Fruit fly (Drosophila melanogaster) whole organism, embryonic: ENCODE results near the gene CG7879.

Experiments
- Abd-B ChIP-seq: fragments of 200-800 bp; sonication (Bioruptor generic); optimal IDR thresholded peaks from 2 replicates; lab custom pipeline; 2018; ENCODE audit warnings: missing biosample characterization, mild to moderate bottlenecking, missing genetic modification characterization, moderate library complexity
- Bdp1 ChIP-seq: fragments of 200-800 bp; sonication (Bioruptor generic); optimal IDR thresholded peaks from 3 replicates; lab custom pipeline; 2016; ENCODE audit warnings: missing biosample characterization, missing genetic modification characterization
- Bteb2 ChIP-seq: fragments of 200-800 bp; sonication (Bioruptor generic); optimal IDR thresholded peaks from 2 replicates; lab custom pipeline; 2016; ENCODE audit warnings: missing biosample characterization, missing genetic modification characterization
- CG10274 ChIP-seq: fragments of 200-800 bp; sonication (Bioruptor generic); optimal IDR thresholded peaks from 3 replicates; lab custom pipeline; 2017; ENCODE audit warnings: missing biosample characterization, mild to moderate bottlenecking, missing genetic modification characterization
- CG11085 ChIP-seq: fragments of 200-800 bp; sonication (Bioruptor generic); IDR thresholded peaks from 2 replicates; pipeline ENCODE4 v1.3.6; 2022; ENCODE audit warnings: missing biosample characterization, missing genetic modification characterization
- CG11398 ChIP-seq: fragments of 200-800 bp; sonication (Bioruptor generic); optimal IDR thresholded peaks from 2 replicates; lab custom pipeline; 2016; ENCODE audit warnings: missing biosample characterization, missing genetic modification characterization
- CG11695 ChIP-seq: fragments of 200-800 bp; sonication (Bioruptor generic); IDR thresholded peaks from 3 replicates; pipeline ENCODE4 v1.3.6; 2022; ENCODE audit warnings: missing biosample characterization, missing genetic modification characterization
- CG12942 ChIP-seq: fragments of 200-800 bp; sonication (Bioruptor generic); optimal IDR thresholded peaks from 3 replicates; lab custom pipeline; 2016; ENCODE audit warnings: missing biosample characterization, missing genetic modification characterization
- CG14860 ChIP-seq: fragments of 200-800 bp; sonication (Bioruptor generic); IDR thresholded peaks from 3 replicates; pipeline ENCODE4 v1.3.6; 2022; ENCODE audit warnings: missing biosample characterization, missing genetic modification characterization; ENCODE audit not compliant: partially characterized antibody
- CG15514 ChIP-seq: fragments of 200-800 bp; sonication (Bioruptor generic); optimal IDR thresholded peaks from 3 replicates; lab custom pipeline; 2017; ENCODE audit warnings: missing biosample characterization, missing genetic modification characterization, mild to moderate bottlenecking, moderate library complexity, missing genetic modification reagents
- CG1603 ChIP-seq: fragments of 200-800 bp; sonication (Bioruptor generic); optimal IDR thresholded peaks from 2 replicates; lab custom pipeline; 2019; ENCODE audit warnings: missing biosample characterization, mild to moderate bottlenecking, missing genetic modification characterization, moderate library complexity
- CG16813 ChIP-seq: fragments of 200-800 bp; sonication (Bioruptor generic); IDR thresholded peaks from 3 replicates; pipeline ENCODE4 v1.3.6; 2022; ENCODE audit warnings: missing biosample characterization, missing genetic modification characterization; ENCODE audit not compliant: partially characterized antibody
- CG17385 ChIP-seq: fragments of 200-800 bp; sonication (Bioruptor generic); optimal IDR thresholded peaks from 3 replicates; lab custom pipeline; 2018; ENCODE audit warnings: missing biosample characterization, mild to moderate bottlenecking, missing genetic modification characterization
- CG2120 ChIP-seq: fragments of 200-800 bp; sonication (Bioruptor generic); optimal IDR thresholded peaks from 3 replicates; lab custom pipeline; 2016; ENCODE audit warnings: missing biosample characterization, missing genetic modification characterization
- CG2199 ChIP-seq: fragments of 200-800 bp; sonication (Bioruptor generic); IDR thresholded peaks from 3 replicates; pipeline ENCODE4 v1.3.6; 2022; ENCODE audit warnings: missing biosample characterization, missing genetic modification characterization
- CG2202 ChIP-seq: fragments of 200-800 bp; sonication (Bioruptor generic); optimal IDR thresholded peaks from 2 replicates; lab custom pipeline; 2018; ENCODE audit warnings: missing biosample characterization, mild to moderate bottlenecking, missing genetic modification characterization
- CG2875 ChIP-seq: fragments of 200-800 bp; sonication (Bioruptor generic); optimal IDR thresholded peaks from 2 replicates; lab custom pipeline; 2017; ENCODE audit warnings: missing biosample characterization, mild to moderate bottlenecking, missing genetic modification characterization, missing genetic modification reagents
- CG31224 ChIP-seq: fragments of 200-800 bp; sonication (Bioruptor generic); IDR thresholded peaks from 2 replicates; pipeline ENCODE4 v1.3.6; 2022; ENCODE audit warnings: missing biosample characterization, missing genetic modification characterization
- CG31441 ChIP-seq: fragments of 200-800 bp; sonication (Bioruptor generic); IDR thresholded peaks from 2 replicates; pipeline ENCODE4 v1.3.6; 2022; ENCODE audit warnings: missing biosample characterization, missing genetic modification characterization
- CG3163 ChIP-seq: fragments of 200-800 bp; sonication (Bioruptor generic); optimal IDR thresholded peaks from 3 replicates; lab custom pipeline; 2016; ENCODE audit warnings: missing biosample characterization, missing genetic modification characterization
- CG4707 ChIP-seq: fragments of 200-800 bp; sonication (Bioruptor generic); optimal IDR thresholded peaks from 2 replicates; lab custom pipeline; 2018; ENCODE audit warnings: missing biosample characterization, mild to moderate bottlenecking, missing genetic modification characterization, moderate library complexity
- CG4730 ChIP-seq: fragments of 200-800 bp; sonication (Bioruptor generic); IDR thresholded peaks from 2 replicates; pipeline ENCODE4 v1.3.6; 2022; ENCODE audit warnings: missing biosample characterization, missing genetic modification characterization
- CG6272 ChIP-seq: fragments of 200-800 bp; sonication (Bioruptor generic); IDR thresholded peaks from 2 replicates; pipeline ENCODE4 v1.3.6; 2022; ENCODE audit warnings: missing biosample characterization, missing genetic modification characterization
- CG6791 ChIP-seq: fragments of 200-800 bp; sonication (Bioruptor generic); IDR thresholded peaks from 3 replicates; pipeline ENCODE4 v1.3.6; 2022; ENCODE audit warnings: missing biosample characterization, missing genetic modification characterization; ENCODE audit not compliant: partially characterized antibody
- D ChIP-seq, 2 experiments: fragments of 200-800 bp in 1 of 2; fragments of >200 bp in 1 of 2; sonication (Bioruptor generic) in 1 of 2; optimal IDR thresholded peaks; 2 replicates in 1 of 2; 3 replicates in 1 of 2; lab custom pipeline; 2017; ENCODE audit warnings: mild to moderate bottlenecking in 1 of 2, missing biosample characterization in 1 of 2, missing genetic modification characterization in 1 of 2, missing genetic modification reagents in 1 of 2
- Deaf1 ChIP-seq: fragments of 200-800 bp; optimal IDR thresholded peaks from 3 replicates; lab custom pipeline; 2019; ENCODE audit warnings: missing biosample characterization, mild to moderate bottlenecking, missing genetic modification characterization, moderate library complexity
- Dfd ChIP-seq, 2 experiments: fragments of >200 bp; optimal IDR thresholded peaks; 2 replicates each; lab custom pipeline; 2017; ENCODE audit warnings: missing biosample characterization in 2 of 2, missing genetic modification characterization in 2 of 2
- Gsc ChIP-seq: fragments of 200-800 bp; sonication (Bioruptor generic); IDR thresholded peaks from 2 replicates; pipeline ENCODE4 v1.3.6; 2022; ENCODE audit warnings: missing biosample characterization, missing genetic modification characterization
- H15 ChIP-seq: fragments of 200-800 bp; sonication (Bioruptor generic); IDR thresholded peaks from 3 replicates; pipeline ENCODE4 v1.3.6; 2022; ENCODE audit warnings: missing biosample characterization, missing genetic modification characterization
- Kr ChIP-seq: fragments of 200-800 bp; sonication (Bioruptor generic); optimal IDR thresholded peaks from 2 replicates; lab custom pipeline; 2017; ENCODE audit warnings: missing biosample characterization, mild to moderate bottlenecking, missing genetic modification characterization
- MESR4 ChIP-seq: fragments of 200-800 bp; sonication (Bioruptor generic); optimal IDR thresholded peaks from 2 replicates; lab custom pipeline; 2018; ENCODE audit warnings: missing biosample characterization, mild to moderate bottlenecking, missing genetic modification characterization, moderate library complexity
- MTF-1 ChIP-seq: fragments of 200-800 bp; sonication (Bioruptor generic); optimal IDR thresholded peaks from 2 replicates; lab custom pipeline; 2018; ENCODE audit warnings: missing biosample characterization, mild to moderate bottlenecking, missing genetic modification characterization, borderline replicate concordance
- Med ChIP-seq: fragments of 200-800 bp; sonication (Bioruptor generic); peaks from one replicate; lab custom pipeline; 2016; ENCODE audit warnings: missing biosample characterization, missing genetic modification characterization, mild to moderate bottlenecking, inconsistent platforms, moderate library complexity
- NK7.1 ChIP-seq: fragments of 200-800 bp; sonication (Bioruptor generic); optimal IDR thresholded peaks from 3 replicates; lab custom pipeline; 2016; ENCODE audit warnings: missing biosample characterization, missing genetic modification characterization
- Sox100B ChIP-seq: fragments of 200-800 bp; sonication (Bioruptor generic); optimal IDR thresholded peaks from 3 replicates; lab custom pipeline; 2018; ENCODE audit warnings: missing biosample characterization, mild to moderate bottlenecking, missing genetic modification characterization
- chinmo ChIP-seq: fragments of 200-800 bp; sonication (Bioruptor generic); IDR thresholded peaks from 4 replicates; pipeline ENCODE4 v1.3.6; 2022; ENCODE audit warnings: missing biosample characterization, missing genetic modification characterization; ENCODE audit not compliant: partially characterized antibody
- exex ChIP-seq: fragments of 200-800 bp; sonication (Bioruptor generic); optimal IDR thresholded peaks from 4 replicates; lab custom pipeline; 2018; ENCODE audit warnings: missing biosample characterization, mild to moderate bottlenecking, missing genetic modification characterization, moderate library complexity
- fd102C ChIP-seq: fragments of 200-800 bp; sonication (Bioruptor generic); optimal IDR thresholded peaks from 2 replicates; lab custom pipeline; 2018; ENCODE audit warnings: missing biosample characterization, mild to moderate bottlenecking, missing genetic modification characterization, moderate library complexity
- fru ChIP-seq: fragments of >200 bp; optimal IDR thresholded peaks from 2 replicates; lab custom pipeline; 2017
- kah ChIP-seq: fragments of 200-800 bp; sonication (Bioruptor generic); optimal IDR thresholded peaks from 2 replicates; lab custom pipeline; 2018; ENCODE audit warnings: missing biosample characterization, mild to moderate bottlenecking, missing genetic modification characterization
- lov ChIP-seq, 2 experiments: fragments of 200-800 bp in 1 of 2; fragments of >200 bp in 1 of 2; sonication (Bioruptor generic) in 1 of 2; IDR thresholded peaks in 1 of 2; optimal IDR thresholded peaks in 1 of 2; 2 replicates in 1 of 2; 3 replicates in 1 of 2; pipeline versions ENCODE4 v1.3.6 to Lab custom; 2017 to 2022; ENCODE audit warnings: missing biosample characterization in 1 of 2, missing genetic modification characterization in 1 of 2
- mam ChIP-seq: fragments of 200-800 bp; sonication (Bioruptor generic); optimal IDR thresholded peaks from 3 replicates; lab custom pipeline; 2016; ENCODE audit warnings: missing biosample characterization, missing genetic modification characterization
- onecut ChIP-seq: fragments of 200-800 bp; sonication (Bioruptor generic); IDR thresholded peaks from 2 replicates; pipeline ENCODE4 v1.3.6; 2022; ENCODE audit warnings: missing biosample characterization, missing genetic modification characterization
- otp ChIP-seq: fragments of 200-800 bp; sonication (Bioruptor generic); IDR thresholded peaks from 3 replicates; pipeline ENCODE4, ENCODE4 v1.3.6; 2022; ENCODE audit warnings: missing biosample characterization, missing genetic modification characterization
- row ChIP-seq: fragments of 200-800 bp; sonication (Bioruptor generic); IDR thresholded peaks from 3 replicates; pipeline ENCODE4 v1.3.6; 2022; ENCODE audit warnings: missing biosample characterization, missing genetic modification characterization
- shn ChIP-seq: fragments of 200-800 bp; sonication (Bioruptor generic); optimal IDR thresholded peaks from 3 replicates; lab custom pipeline; 2016; ENCODE audit warnings: missing biosample characterization, missing genetic modification characterization
- sima ChIP-seq: fragments of 200-800 bp; sonication (Bioruptor generic); optimal IDR thresholded peaks from 2 replicates; lab custom pipeline; 2016; ENCODE audit warnings: missing biosample characterization, missing genetic modification characterization
- slp2 ChIP-seq: fragments of 200-800 bp; sonication (Bioruptor generic); optimal IDR thresholded peaks from 2 replicates; lab custom pipeline; 2016; ENCODE audit warnings: missing biosample characterization, missing genetic modification characterization
- sna ChIP-seq: fragments of 200-800 bp; sonication (Bioruptor generic); IDR thresholded peaks from 2 replicates; pipeline ENCODE4 v1.3.6; 2022; ENCODE audit warnings: missing biosample characterization, missing genetic modification characterization; ENCODE audit not compliant: partially characterized antibody
- tna ChIP-seq: fragments of 200-800 bp; sonication (Bioruptor generic); IDR thresholded peaks from 2 replicates; pipeline ENCODE4 v1.3.6; 2022; ENCODE audit warnings: missing biosample characterization, missing genetic modification characterization; ENCODE audit not compliant: partially characterized antibody

The CG7879 gene

DNA sequence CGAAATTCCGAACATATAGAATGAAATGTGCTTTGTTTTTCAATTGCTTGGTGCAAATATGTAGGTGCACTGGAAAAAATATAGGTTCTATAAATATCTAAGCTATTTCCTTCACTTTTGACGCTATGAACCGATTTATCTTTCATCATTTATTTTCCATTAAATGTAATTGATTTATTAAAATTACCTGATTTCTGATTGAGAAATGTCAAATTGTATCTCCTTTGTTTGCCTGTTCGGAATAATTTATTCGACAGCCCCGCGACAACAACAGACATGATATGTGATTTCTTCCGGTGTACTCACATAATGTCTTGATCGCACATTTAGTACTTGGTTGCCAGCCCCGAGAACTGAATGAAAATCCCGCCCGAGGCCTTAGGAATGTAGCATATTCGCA lies 41.2 kb upstream of the CG7879 start (continued):
- no peak for TF ChIP-seq CG12942 (GFP tag; lab: Kevin White, UChicago)
- peak; percentile 75 for TF ChIP-seq CG2120 (GFP tag; lab: Kevin White, UChicago)
- TF ChIP-seq CG16813 (GFP tag; lab: Robert Waterston, UW): no peak
- TF ChIP-seq Dfd (GFP tag; optimal IDR thresholded peaks at IDR 0.05; lab: Kevin White, UChicago): no peak
- no peak for TF ChIP-seq slp2 (GFP tag; lab: Kevin White, UChicago)
- no peak for TF ChIP-seq fd102C (GFP tag; lab: Kevin White, UChicago)
- peak; percentile 57 for TF ChIP-seq CG31224 (GFP tag; lab: Robert Waterston, UW)
- TF ChIP-seq otp (GFP tag; lab: Robert Waterston, UW): no peak
- no peak for TF ChIP-seq MTF-1 (GFP tag; lab: Kevin White, UChicago)
- TF ChIP-seq CG4707 (GFP tag; lab: Kevin White, UChicago): no peak
- TF ChIP-seq MESR4 (GFP tag; lab: Kevin White, UChicago): no peak
- TF ChIP-seq shn (GFP tag; lab: Kevin White, UChicago): peak; percentile 1
- TF ChIP-seq Med (GFP tag; lab: Kevin White, UChicago): peak; percentile 88
- TF ChIP-seq NK7.1 (GFP tag; lab: Kevin White, UChicago): no peak
- no peak for TF ChIP-seq Kr (GFP tag; lab: Kevin White, UChicago)
- TF ChIP-seq mam (GFP tag; lab: Kevin White, UChicago): peak; percentile 45
- TF ChIP-seq lov (optimal IDR thresholded peaks at IDR 0.05; lab: Kevin White, UChicago): no peak
- TF ChIP-seq lov (GFP tag; IDR thresholded peaks at IDR 0.05; lab: Robert Waterston, UW): no peak
- peak; percentile 9 for TF ChIP-seq CG10274 (GFP tag; lab: Kevin White, UChicago)
- TF ChIP-seq fru (lab: Kevin White, UChicago): no peak
- TF ChIP-seq CG17385 (GFP tag; lab: Kevin White, UChicago): peak; percentile 9
- TF ChIP-seq Gsc: no peak
- no peak for TF ChIP-seq Bdp1 (GFP tag; lab: Kevin White, UChicago)
- TF ChIP-seq CG11398 (GFP tag; lab: Kevin White, UChicago): no peak
- no peak for TF ChIP-seq CG1603 (tag; lab: Kevin White, UChicago)
- no peak for TF ChIP-seq sna (GFP tag; lab: Robert Waterston, UW)
- TF ChIP-seq CG6272: no peak
- TF ChIP-seq H15 (GFP tag; lab: Robert Waterston, UW): peak; percentile 43; the same call in 1 of the 3 replicates
- peak; percentile 31; the same call in 1 of the 2 replicates for TF ChIP-seq CG31441 (GFP tag; lab: Robert Waterston, UW)
- peak; percentile 17 for TF ChIP-seq CG15514
- TF ChIP-seq CG4730 (GFP tag; lab: Robert Waterston, UW): no peak
- no peak for TF ChIP-seq CG2199 (GFP tag; lab: Robert Waterston, UW)
- no peak for TF ChIP-seq CG2875 (GFP tag; lab: Kevin White, UChicago)
- TF ChIP-seq D (optimal IDR thresholded peaks at IDR 0.05; lab: Kevin White, UChicago): no peak
- TF ChIP-seq D (GFP tag; optimal IDR thresholded peaks at IDR 0.05; lab: Kevin White, UChicago): no peak
- no peak for TF ChIP-seq sima (GFP tag; lab: Kevin White, UChicago)
- no peak for TF ChIP-seq CG3163 (GFP tag; lab: Kevin White, UChicago)
- TF ChIP-seq Sox100B: no peak
- TF ChIP-seq Deaf1 (tag; lab: Kevin White, UChicago): no peak
- TF ChIP-seq exex (tag; lab: Kevin White, UChicago): no peak
- no peak for TF ChIP-seq CG2202
- TF ChIP-seq tna: no peak
- TF ChIP-seq Bteb2 (GFP tag; lab: Kevin White, UChicago): peak; percentile 32
- no peak for TF ChIP-seq chinmo (GFP tag; lab: Robert Waterston, UW)
- no peak for TF ChIP-seq Abd-B (GFP tag; lab: Kevin White, UChicago)
- no peak for TF ChIP-seq onecut (GFP tag; lab: Robert Waterston, UW)
- TF ChIP-seq CG14860 (GFP tag; lab: Robert Waterston, UW): no peak
- TF ChIP-seq kah (GFP tag; lab: Kevin White, UChicago): no peak
- peak; percentile 47; the same call in 1 of the 3 replicates for TF ChIP-seq CG11695 (GFP tag; lab: Robert Waterston, UW)
- TF ChIP-seq CG11085 (GFP tag; lab: Robert Waterston, UW): 0 out of 2 replicates have a peak, but pooled peaks have one; percentile 38
- TF ChIP-seq CG6791 (GFP tag; lab: Robert Waterston, UW): no peak
- peak; percentile 54 for TF ChIP-seq row (GFP tag; lab: Robert Waterston, UW)
